Fruit fly (Drosophila melanogaster) whole organism, pupa: ENCODE measurements around the gene Rcd-1.

Experiments used
- CG10348 ChIP-seq: fragments of 200-800 bp; sonication (Bioruptor generic); IDR thresholded peaks from 2 replicates; pipeline ENCODE4 v1.3.6; 2022; ENCODE audit warnings: missing biosample characterization, missing genetic modification characterization
- CG12605 ChIP-seq: fragments of 200-800 bp; sonication (Bioruptor generic); IDR thresholded peaks from 2 replicates; pipeline ENCODE4 v1.3.6; 2022; ENCODE audit warnings: missing biosample characterization, missing genetic modification characterization
- CG13204 ChIP-seq: fragments of 200-800 bp; sonication (Bioruptor generic); optimal IDR thresholded peaks from 2 replicates; lab custom pipeline; 2018; ENCODE audit warnings: missing biosample characterization, mild to moderate bottlenecking, missing genetic modification characterization, moderate library complexity
- CG14655 ChIP-seq: fragments of 200-800 bp; sonication (Bioruptor generic); optimal IDR thresholded peaks from 3 replicates; lab custom pipeline; 2017; ENCODE audit warnings: mild to moderate bottlenecking, missing biosample characterization, missing genetic modification reagents, missing genetic modification characterization
- CG15710 ChIP-seq: fragments of 200-800 bp; sonication (Bioruptor generic); optimal IDR thresholded peaks from 2 replicates; lab custom pipeline; 2018; ENCODE audit warnings: missing biosample characterization, mild to moderate bottlenecking, missing genetic modification characterization, moderate library complexity
- CG17806 ChIP-seq: fragments of 200-800 bp; sonication (Bioruptor generic); optimal IDR thresholded peaks from 2 replicates; lab custom pipeline; 2018; ENCODE audit warnings: missing biosample characterization, mild to moderate bottlenecking, missing genetic modification characterization, moderate library complexity
- CG32121 ChIP-seq: fragments of 200-800 bp; sonication (Bioruptor generic); IDR thresholded peaks from 2 replicates; pipeline ENCODE4 v1.3.6; 2022; ENCODE audit warnings: missing biosample characterization, missing genetic modification characterization
- CG34367 ChIP-seq: fragments of 200-800 bp; sonication (Bioruptor generic); optimal IDR thresholded peaks from 2 replicates; lab custom pipeline; 2018; ENCODE audit warnings: missing biosample characterization, mild to moderate bottlenecking, missing genetic modification characterization
- CG4496 ChIP-seq: fragments of 200-800 bp; sonication (Bioruptor generic); IDR thresholded peaks from 3 replicates; pipeline ENCODE4 v1.3.6; 2022; ENCODE audit warnings: missing biosample characterization, missing genetic modification characterization
- CG8159 ChIP-seq: fragments of 200-800 bp; sonication (Bioruptor generic); optimal IDR thresholded peaks from 3 replicates; lab custom pipeline; 2018; ENCODE audit warnings: missing biosample characterization, mild to moderate bottlenecking, missing genetic modification characterization, moderate library complexity
- CG8301 ChIP-seq: fragments of 200-800 bp; sonication (Bioruptor generic); optimal IDR thresholded peaks from 2 replicates; lab custom pipeline; 2018; ENCODE audit warnings: missing biosample characterization, mild to moderate bottlenecking, missing genetic modification characterization
- CG9948 ChIP-seq: fragments of 200-800 bp; sonication (Bioruptor generic); optimal IDR thresholded peaks from 2 replicates; lab custom pipeline; 2018; ENCODE audit warnings: missing biosample characterization, mild to moderate bottlenecking, missing genetic modification characterization, moderate library complexity
- D1 ChIP-seq: fragments of 200-800 bp; sonication (Bioruptor generic); optimal IDR thresholded peaks from 2 replicates; lab custom pipeline; 2018; ENCODE audit warnings: missing biosample characterization, mild to moderate bottlenecking, missing genetic modification characterization, moderate library complexity
- EcR ChIP-seq: fragments of 200-800 bp; sonication (Bioruptor generic); optimal IDR thresholded peaks from 3 replicates; lab custom pipeline; 2019; ENCODE audit warnings: missing biosample characterization, missing genetic modification characterization, mild to moderate bottlenecking, moderate library complexity, missing genetic modification reagents
- Ets98B ChIP-seq: fragments of 200-800 bp; sonication (Bioruptor generic); IDR thresholded peaks from 2 replicates; pipeline ENCODE4 v1.3.6; 2022; ENCODE audit warnings: missing biosample characterization, missing genetic modification characterization
- Pif1A ChIP-seq: fragments of 200-800 bp; sonication (Bioruptor generic); optimal IDR thresholded peaks from 3 replicates; lab custom pipeline; 2016; ENCODE audit warnings: missing biosample characterization, missing genetic modification characterization
- Pif1B ChIP-seq: fragments of 200-800 bp; sonication (Bioruptor generic); optimal IDR thresholded peaks from 3 replicates; lab custom pipeline; 2016; ENCODE audit warnings: missing biosample characterization, missing genetic modification characterization
- Snoo ChIP-seq: fragments of 200-800 bp; sonication (Bioruptor generic); optimal IDR thresholded peaks from 3 replicates; lab custom pipeline; 2017; ENCODE audit warnings: missing biosample characterization, mild to moderate bottlenecking, missing genetic modification characterization, inconsistent platforms
- fd96Ca ChIP-seq: fragments of 200-800 bp; sonication (Bioruptor generic); IDR thresholded peaks from 3 replicates; pipeline ENCODE4 v1.3.6; 2022; ENCODE audit warnings: missing biosample characterization, missing genetic modification characterization
- gl ChIP-seq: fragments of 200-800 bp; sonication (Bioruptor generic); optimal IDR thresholded peaks from 2 replicates; lab custom pipeline; 2018; ENCODE audit warnings: missing biosample characterization, mild to moderate bottlenecking, missing genetic modification characterization
- rn ChIP-seq: fragments of 200-800 bp; sonication (Bioruptor generic); IDR thresholded peaks from 2 replicates; pipeline ENCODE4 v1.3.6; 2022; ENCODE audit warnings: missing biosample characterization, missing genetic modification characterization

The Rcd-1 gene

dm6 chrX:19665684-19666141 is 27.1 kb downstream of the Rcd-1 start:
- TF ChIP-seq D1 (tag; lab: Kevin White, UChicago) = no peak
- TF ChIP-seq CG8159 (tag; lab: Kevin White, UChicago) = peak; percentile 32
- TF ChIP-seq Pif1B (GFP tag; lab: Kevin White, UChicago) = peak; percentile 6
- TF ChIP-seq CG14655 = peak; percentile 36
- no peak for TF ChIP-seq CG17806
- TF ChIP-seq gl (tag; lab: Kevin White, UChicago) = no peak
- 0 out of 2 replicates have a peak, but pooled peaks have one; percentile 27 for TF ChIP-seq rn (GFP tag; lab: Robert Waterston, UW)
- peak; percentile 11 for TF ChIP-seq CG8301
- TF ChIP-seq CG4496 (GFP tag; lab: Robert Waterston, UW) = peak; percentile 72
- peak; percentile 50 for TF ChIP-seq CG12605 (GFP tag; lab: Robert Waterston, UW)
- TF ChIP-seq Snoo (tag; lab: Kevin White, UChicago) = peak; percentile 43
- peak; percentile 46 for TF ChIP-seq EcR (GFP tag; lab: Kevin White, UChicago)
- TF ChIP-seq Ets98B (GFP tag; lab: Robert Waterston, UW) = peak; percentile 61; the same call in 1 of the 2 replicates
- no peak for TF ChIP-seq CG9948 (tag; lab: Kevin White, UChicago)
- no peak for TF ChIP-seq Pif1A (GFP tag; lab: Kevin White, UChicago)
- peak; percentile 15 for TF ChIP-seq CG15710 (tag; lab: Kevin White, UChicago)
- TF ChIP-seq CG10348 (GFP tag; lab: Robert Waterston, UW) = no peak
- peak; percentile 77 for TF ChIP-seq CG13204 (GFP tag; lab: Kevin White, UChicago)
- no peak for TF ChIP-seq CG34367
- TF ChIP-seq fd96Ca = peak; percentile 74
- TF ChIP-seq CG32121 (GFP tag; lab: Robert Waterston, UW) = peak; percentile 48; the same call in 1 of the 2 replicates
- TF ChIP-seq, all 21 proteins: peak for 14

- TF ChIP-seq CG17806 (peak; percentile 38), Pif1B (GFP tag; lab: Kevin White, UChicago) (peak; percentile 14), CG34367 (peak; percentile 29), CG32121 (GFP tag; lab: Robert Waterston, UW) (peak; percentile 25; the same call in 1 of the 2 replicates), CG9948 (tag; lab: Kevin White, UChicago) (peak; percentile 26), Ets98B (GFP tag; lab: Robert Waterston, UW) (peak; percentile 72), rn (GFP tag; lab: Robert Waterston, UW) (0 out of 2 replicates have a peak, but pooled peaks have one; percentile 34), CG15710 (tag; lab: Kevin White, UChicago) (peak; percentile 36), CG8301 (peak; percentile 36), gl (tag; lab: Kevin White, UChicago) (no peak), CG13204 (GFP tag; lab: Kevin White, UChicago) (peak; percentile 95), Snoo (tag; lab: Kevin White, UChicago) (peak; percentile 40), CG12605 (GFP tag; lab: Robert Waterston, UW) (no peak), CG14655 (peak; percentile 52), CG8159 (tag; lab: Kevin White, UChicago) (peak; percentile 45), fd96Ca (peak; percentile 74), CG4496 (GFP tag; lab: Robert Waterston, UW) (peak; percentile 75), EcR (GFP tag; lab: Kevin White, UChicago) (peak; percentile 28), CG10348 (GFP tag; lab: Robert Waterston, UW) (no peak), Pif1A (GFP tag; lab: Kevin White, UChicago) (peak; percentile 67), D1 (tag; lab: Kevin White, UChicago) (no peak)
Observed at dm6 chrX:19666991-19667409, 28.4 kb downstream of the Rcd-1 start, which contains the start of gene Zw. Gene Zw, plus strand, starts transcription at chrX:19667252.

dm6 chrX:19667444-19668104 is 29.0 kb downstream of the Rcd-1 start:
- TF ChIP-seq Pif1A (GFP tag; lab: Kevin White, UChicago) (no peak), CG34367 (no peak), Ets98B (GFP tag; lab: Robert Waterston, UW) (no peak), CG17806 (no peak), CG9948 (tag; lab: Kevin White, UChicago) (no peak), EcR (GFP tag; lab: Kevin White, UChicago) (no peak), fd96Ca (no peak), CG8301 (no peak), gl (tag; lab: Kevin White, UChicago) (no peak), CG10348 (GFP tag; lab: Robert Waterston, UW) (no peak), Snoo (tag; lab: Kevin White, UChicago) (no peak), CG8159 (tag; lab: Kevin White, UChicago) (no peak), Pif1B (GFP tag; lab: Kevin White, UChicago) (no peak), CG13204 (GFP tag; lab: Kevin White, UChicago) (no peak), CG15710 (tag; lab: Kevin White, UChicago) (no peak), D1 (tag; lab: Kevin White, UChicago) (no peak), CG12605 (GFP tag; lab: Robert Waterston, UW) (no peak), CG4496 (GFP tag; lab: Robert Waterston, UW) (no peak)

- TF ChIP-seq CG9948 (tag; lab: Kevin White, UChicago) = peak; percentile 96
- peak; percentile 95 for TF ChIP-seq CG14655
- TF ChIP-seq CG34367 = peak; percentile 98
- TF ChIP-seq CG8301 = peak; percentile 93
- peak; percentile 96 for TF ChIP-seq CG12605 (GFP tag; lab: Robert Waterston, UW)
- TF ChIP-seq EcR (GFP tag; lab: Kevin White, UChicago) = peak; percentile 75
- TF ChIP-seq CG4496 (GFP tag; lab: Robert Waterston, UW) = peak; percentile 97
- peak; percentile 92 for TF ChIP-seq rn (GFP tag; lab: Robert Waterston, UW)
- peak; percentile 96 for TF ChIP-seq gl (tag; lab: Kevin White, UChicago)
- TF ChIP-seq Pif1B (GFP tag; lab: Kevin White, UChicago) = peak; percentile 99
- peak; percentile 97 for TF ChIP-seq Ets98B (GFP tag; lab: Robert Waterston, UW)
- TF ChIP-seq CG15710 (tag; lab: Kevin White, UChicago) = peak; percentile 98
- peak; percentile 99 for TF ChIP-seq Snoo (tag; lab: Kevin White, UChicago)
- peak; percentile 94 for TF ChIP-seq CG32121 (GFP tag; lab: Robert Waterston, UW)
- peak; percentile 98 for TF ChIP-seq fd96Ca
- peak; percentile 87 for TF ChIP-seq CG10348 (GFP tag; lab: Robert Waterston, UW)
- TF ChIP-seq CG8159 (tag; lab: Kevin White, UChicago) = peak; percentile 95
- TF ChIP-seq Pif1A (GFP tag; lab: Kevin White, UChicago) = peak; percentile 98
- TF ChIP-seq D1 (tag; lab: Kevin White, UChicago) = no peak
- TF ChIP-seq CG13204 (GFP tag; lab: Kevin White, UChicago) = peak; percentile 96
- peak; percentile 97 for TF ChIP-seq CG17806
Observed at dm6 chrX:19668405-19668804, 29.8 kb downstream of the Rcd-1 start.
